Fruit fly (Drosophila melanogaster) Kc167 (cell line): ENCODE measurements around the gene CG31642.

ENCODE experiments used
- Myc ChIP-seq: fragments of >200 bp; optimal IDR thresholded peaks from 2 replicates; lab custom pipeline; 2017; ENCODE audit warnings: missing external identifiers
- Sin3A ChIP-seq: fragments of >200 bp; optimal IDR thresholded peaks from 2 replicates; lab custom pipeline; 2018; ENCODE audit warnings: missing external identifiers
- h ChIP-seq: fragments of >200 bp; optimal IDR thresholded peaks from 3 replicates; lab custom pipeline; 2018; ENCODE audit warnings: missing external identifiers
- insv ChIP-seq: fragments of >200 bp; optimal IDR thresholded peaks from 3 replicates; lab custom pipeline; 2018; ENCODE audit warnings: missing external identifiers
- psq ChIP-seq: fragments of >200 bp; optimal IDR thresholded peaks from 2 replicates; lab custom pipeline; 2017; ENCODE audit warnings: missing external identifiers
- ttk ChIP-seq: sonication (Bioruptor generic); optimal IDR thresholded peaks from 2 replicates; lab custom pipeline; 2017; ENCODE audit warnings: missing external identifiers

Gene CG31642

DNA sequence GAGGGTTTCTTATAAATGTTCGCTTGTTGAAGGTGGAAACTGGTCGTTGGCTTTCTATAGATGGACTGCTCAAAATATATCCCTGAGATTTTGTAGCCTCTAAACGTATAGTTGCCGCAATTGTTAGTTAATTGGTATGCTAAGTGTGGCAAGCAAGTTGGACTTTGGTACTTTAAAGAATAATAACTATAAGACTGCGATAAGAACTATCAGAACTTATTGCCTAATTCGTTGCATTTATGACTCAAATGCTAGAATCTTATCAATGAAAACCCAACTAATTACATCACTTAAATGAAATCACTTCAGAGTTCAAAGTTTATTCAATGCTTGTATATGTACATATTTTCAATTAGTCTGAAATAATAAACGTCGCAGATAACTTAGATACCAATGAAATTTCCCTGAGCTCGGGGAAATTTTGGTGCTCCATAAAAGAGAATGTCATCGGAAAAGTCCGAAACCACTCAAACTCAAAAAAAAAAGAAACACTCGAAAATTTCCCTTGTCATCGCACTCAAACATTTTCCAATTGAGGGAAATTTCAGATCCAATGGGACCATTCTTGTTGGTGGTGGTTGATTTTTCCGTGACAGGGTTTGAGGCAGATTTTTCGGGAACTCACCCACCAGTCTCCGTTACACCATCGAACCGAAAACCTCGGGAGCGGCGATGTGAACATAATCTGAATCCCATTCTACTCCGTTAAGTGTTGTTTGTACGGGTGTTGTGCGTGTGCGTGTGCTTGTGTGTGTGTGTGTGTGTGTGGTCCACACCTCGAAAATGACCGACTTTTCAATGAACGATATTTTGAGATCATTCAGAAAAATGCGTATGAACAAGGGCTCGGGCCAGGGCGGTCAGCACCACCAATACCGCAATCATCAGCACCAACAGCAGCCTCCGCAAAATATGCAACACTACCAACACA, 27.3 kb upstream of the CG31642 start, which contains the start of gene CG45075:
CG45075 (plus strand) TSS at position 627 of the 931 bp plus-strand sequence.
- TF ChIP-seq h (lab: Kevin White, UChicago) (no peak), ttk (no peak), Myc (lab: Kevin White, UChicago) (no peak), psq (lab: Kevin White, UChicago) (no peak), Sin3A (lab: Kevin White, UChicago) (no peak), insv (lab: Kevin White, UChicago) (no peak)

DNA sequence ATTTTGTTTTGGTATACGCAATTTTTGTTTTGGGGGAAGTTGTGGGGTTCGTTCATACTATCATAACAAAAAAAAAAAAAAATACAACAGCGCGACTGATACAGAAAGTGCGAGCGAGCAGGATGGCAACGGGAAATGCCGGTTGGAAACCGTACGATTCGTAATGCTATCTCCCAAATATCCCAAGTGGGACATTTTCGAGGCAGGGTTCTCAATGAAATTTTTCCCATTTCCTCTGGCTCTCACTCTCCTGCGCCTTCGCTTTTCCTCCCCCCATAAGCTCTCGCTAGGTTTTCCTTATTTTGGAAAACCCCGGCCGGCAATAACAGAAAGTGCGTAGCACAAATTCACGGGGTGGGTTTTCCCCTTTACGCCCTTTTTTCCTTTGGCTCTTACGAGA, 26.0 kb upstream of the CG31642 start:
- no peak for TF ChIP-seq psq (lab: Kevin White, UChicago)
- TF ChIP-seq ttk, result no peak
- TF ChIP-seq Myc (lab: Kevin White, UChicago), result no peak
- no peak for TF ChIP-seq insv (lab: Kevin White, UChicago)
- TF ChIP-seq Sin3A (lab: Kevin White, UChicago), result no peak
- no peak for TF ChIP-seq h (lab: Kevin White, UChicago)

DNA sequence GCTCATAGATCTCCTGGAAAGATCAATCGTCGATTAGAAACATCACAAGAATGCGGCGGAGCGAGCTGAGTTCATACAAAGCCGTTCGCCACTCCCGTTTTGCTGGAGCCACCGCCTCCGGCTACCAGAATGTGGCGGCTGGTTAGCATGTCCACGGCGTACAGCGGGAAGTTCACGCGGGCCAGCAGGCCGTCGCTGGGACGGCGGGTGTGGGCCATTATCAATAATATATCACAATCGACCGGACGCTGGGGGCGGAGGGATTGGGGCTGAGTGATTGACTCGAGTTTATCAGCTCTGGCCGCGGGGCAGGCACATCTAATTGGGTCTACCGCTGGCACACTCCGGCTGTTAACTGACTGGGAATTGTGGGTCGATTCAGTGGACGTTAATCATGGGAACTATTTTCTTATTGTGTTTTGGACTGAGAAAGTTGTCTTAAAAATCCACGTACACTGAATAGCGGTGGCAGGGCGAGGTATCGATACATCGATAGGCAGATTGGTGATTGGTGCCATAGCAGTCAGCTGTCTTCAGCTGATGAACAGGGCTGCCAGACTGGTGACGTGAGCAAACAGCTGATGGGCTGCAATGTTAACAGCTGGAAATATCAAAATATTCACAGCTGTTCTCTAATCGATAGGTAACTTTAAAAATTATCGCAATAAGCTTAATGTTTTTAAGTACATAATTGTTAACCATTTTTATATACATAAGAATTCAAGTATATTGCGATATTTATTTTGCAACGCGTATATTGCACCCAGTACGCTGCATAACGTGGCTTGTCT, 19.6 kb upstream of the CG31642 start, which contains the start of gene CG9175:
CG9175 (minus strand) TSS at position 488 of the 791 bp plus-strand sequence.
- no peak for TF ChIP-seq psq (lab: Kevin White, UChicago)
- no peak for TF ChIP-seq ttk
- no peak for TF ChIP-seq h (lab: Kevin White, UChicago)
- TF ChIP-seq Sin3A (lab: Kevin White, UChicago), result no peak
- no peak for TF ChIP-seq insv (lab: Kevin White, UChicago)
- TF ChIP-seq Myc (lab: Kevin White, UChicago), result no peak

DNA sequence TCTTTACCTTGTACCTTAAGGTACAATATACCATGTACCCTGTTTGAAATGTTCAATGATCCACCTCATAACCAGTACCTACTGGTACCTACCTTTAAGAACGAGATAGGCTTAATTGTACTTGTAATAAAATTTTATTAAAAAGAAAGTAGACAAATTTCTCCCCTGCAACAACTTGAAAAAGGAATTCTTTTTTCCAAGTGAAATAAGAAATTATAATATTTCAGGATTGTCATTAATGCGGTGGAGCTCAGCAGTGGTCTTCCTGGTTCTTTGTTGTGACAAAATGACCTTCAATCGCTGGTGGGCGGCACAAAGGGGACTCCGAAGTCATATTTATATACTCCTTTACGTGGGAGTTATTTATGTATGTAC, 19.1 kb upstream of the CG31642 start:
- TF ChIP-seq Myc (lab: Kevin White, UChicago) (no peak), ttk (no peak), Sin3A (lab: Kevin White, UChicago) (no peak), insv (lab: Kevin White, UChicago) (no peak), h (lab: Kevin White, UChicago) (no peak), psq (lab: Kevin White, UChicago) (no peak)

DNA sequence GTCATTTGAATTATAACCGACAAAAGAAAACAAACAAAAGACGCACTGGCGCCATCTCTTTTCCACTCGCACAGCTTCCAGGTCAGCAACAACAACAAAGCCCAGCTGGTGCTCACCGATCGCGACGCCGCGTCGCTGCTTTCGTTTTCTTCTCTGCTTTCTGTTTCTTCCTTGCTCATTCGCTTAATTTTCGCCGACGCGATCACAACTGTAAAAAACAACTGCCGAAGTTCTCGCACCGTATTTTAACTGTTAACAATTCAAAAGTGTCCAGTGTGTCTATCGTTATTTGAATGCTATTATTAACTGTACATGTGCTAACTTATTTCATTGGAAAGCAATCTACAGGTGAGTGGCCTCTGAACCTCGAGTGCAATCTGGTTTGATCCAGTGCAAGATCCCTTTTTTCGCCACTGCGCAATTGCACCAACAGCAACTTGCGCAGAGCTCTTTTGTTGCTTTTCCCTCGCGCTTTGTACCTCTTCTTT, 18.1 kb upstream of the CG31642 start, which contains the start of gene stai:
stai (plus strand) TSS at position 176 of the 488 bp plus-strand sequence.
- TF ChIP-seq Sin3A (lab: Kevin White, UChicago) (no peak), h (lab: Kevin White, UChicago) (no peak), psq (lab: Kevin White, UChicago) (no peak), insv (lab: Kevin White, UChicago) (no peak), Myc (lab: Kevin White, UChicago) (no peak), ttk (no peak)

DNA sequence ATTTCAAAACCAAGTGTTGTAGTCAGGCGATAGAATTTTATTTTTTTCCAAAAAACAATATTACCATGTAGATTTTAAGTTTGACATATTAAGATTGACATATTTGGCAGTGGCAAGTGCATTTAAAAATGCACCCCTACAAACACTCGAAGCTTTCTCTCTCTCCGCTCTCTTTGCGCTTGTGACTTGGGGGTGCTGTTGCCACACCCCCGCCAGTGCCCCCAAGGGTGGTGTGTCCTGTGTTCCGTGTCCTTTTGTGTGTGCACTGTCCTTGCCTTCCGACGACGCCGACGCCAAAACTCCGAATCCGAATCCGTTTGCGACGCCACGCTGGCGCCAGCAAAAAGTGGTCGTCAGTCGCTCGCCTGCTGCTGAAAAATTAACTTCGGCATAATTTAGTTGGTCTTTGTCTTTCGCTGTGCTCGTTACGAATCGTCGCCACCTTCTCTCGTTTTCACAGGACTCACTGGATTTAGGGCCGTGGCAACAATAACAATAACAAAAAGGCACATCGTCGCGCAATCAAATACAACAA, 8.9 kb upstream of the CG31642 start:
- no peak for TF ChIP-seq ttk
- TF ChIP-seq h (lab: Kevin White, UChicago), result no peak
- TF ChIP-seq insv (lab: Kevin White, UChicago), result no peak
- no peak for TF ChIP-seq Sin3A (lab: Kevin White, UChicago)
- TF ChIP-seq psq (lab: Kevin White, UChicago), result no peak
- TF ChIP-seq Myc (lab: Kevin White, UChicago), result no peak

DNA sequence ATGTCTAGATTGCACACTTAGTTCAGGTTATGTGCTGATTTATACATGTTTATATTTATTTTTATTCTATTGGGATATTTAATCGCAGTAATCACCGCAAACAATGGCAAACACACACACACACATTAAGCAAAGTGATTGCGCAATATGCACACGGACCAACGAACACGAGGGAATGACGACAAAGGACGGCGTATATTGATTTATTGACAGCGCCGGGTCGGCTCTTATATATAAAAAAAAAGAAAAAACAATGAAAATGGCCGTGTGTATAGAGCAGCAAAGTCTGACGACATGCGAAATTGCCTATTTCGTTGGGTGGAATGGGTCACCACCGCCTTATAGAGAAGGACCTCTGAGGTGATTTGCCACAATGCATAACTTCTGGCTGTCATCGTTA, 7.5 kb upstream of the CG31642 start:
- TF ChIP-seq Myc (lab: Kevin White, UChicago), result no peak
- TF ChIP-seq insv (lab: Kevin White, UChicago), result no peak
- TF ChIP-seq ttk, result no peak
- TF ChIP-seq psq (lab: Kevin White, UChicago), result no peak
- no peak for TF ChIP-seq Sin3A (lab: Kevin White, UChicago)
- no peak for TF ChIP-seq h (lab: Kevin White, UChicago)

DNA sequence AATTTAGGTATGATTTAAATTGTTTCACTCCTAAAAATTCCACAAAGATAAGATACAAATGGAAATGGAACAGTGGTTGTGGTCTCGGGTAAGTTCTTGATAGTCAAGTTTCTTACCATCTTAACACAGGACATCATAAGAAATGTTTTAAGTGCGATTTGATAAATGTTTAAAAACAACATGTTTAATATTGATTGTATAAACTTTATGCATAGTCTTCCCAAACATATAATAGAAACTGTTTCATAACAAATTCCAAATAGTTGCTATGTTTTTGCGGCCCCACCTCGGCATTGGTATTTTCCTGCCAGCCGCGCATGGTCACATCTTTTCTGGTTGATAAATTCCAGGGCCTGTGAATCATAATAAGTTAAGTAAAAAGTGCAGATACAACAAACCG, 6.5 kb downstream of the CG31642 start, which contains the start of gene Arpc4:
Arpc4 (plus strand) TSS at position 318 of the 400 bp plus-strand sequence.
- TF ChIP-seq psq (lab: Kevin White, UChicago) (no peak), insv (lab: Kevin White, UChicago) (no peak), ttk (no peak), Myc (lab: Kevin White, UChicago) (no peak), Sin3A (lab: Kevin White, UChicago) (no peak), h (lab: Kevin White, UChicago) (no peak)

DNA sequence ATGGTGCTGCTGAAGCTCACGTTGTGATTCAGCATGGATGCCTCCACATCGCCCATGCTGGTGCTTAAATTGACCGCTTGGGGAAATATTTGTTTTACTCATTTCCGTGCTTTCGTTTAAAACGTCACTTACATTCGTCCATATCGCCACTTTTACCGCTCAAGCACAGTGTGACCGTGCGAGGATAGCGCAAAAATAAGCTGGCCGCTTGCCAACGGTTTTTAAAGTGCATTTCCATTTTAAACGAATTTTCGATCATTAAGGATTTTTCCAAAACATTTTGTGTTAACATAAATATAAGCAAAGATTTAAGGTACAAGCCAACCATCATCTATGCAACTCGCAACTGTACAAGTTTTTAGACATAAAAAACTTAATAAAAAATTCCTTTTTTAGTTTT, 9.2 kb downstream of the CG31642 start, which contains the start of gene WDR79:
WDR79 (minus strand) TSS at position 298 of the 400 bp plus-strand sequence.
- TF ChIP-seq ttk (no peak), Myc (lab: Kevin White, UChicago) (no peak)

DNA sequence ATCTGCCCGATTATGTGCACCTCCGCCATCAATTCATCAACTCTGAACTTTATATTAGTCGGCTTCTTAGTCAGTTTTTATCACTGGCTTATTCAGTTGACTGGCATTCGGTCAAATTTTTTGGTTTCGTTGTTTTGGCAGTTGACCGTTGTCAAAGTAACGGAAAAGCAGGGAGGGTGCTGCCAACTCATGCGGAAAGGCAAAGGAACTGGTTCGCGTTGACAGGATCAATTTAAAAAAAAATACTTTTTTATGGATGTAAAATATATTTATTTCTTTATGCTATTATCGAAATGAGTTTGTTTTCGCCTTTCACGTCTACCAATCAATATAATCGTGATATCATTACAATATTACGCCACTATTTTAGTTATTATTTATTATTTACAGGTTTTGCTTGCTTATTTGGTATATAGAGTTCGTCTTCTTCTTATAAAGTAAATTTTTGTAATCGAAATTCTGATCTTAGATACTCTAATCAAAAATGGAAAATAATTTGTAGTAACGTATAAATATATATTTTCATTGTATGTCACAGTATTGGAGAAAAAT, 12.3 kb downstream of the CG31642 start, which contains the start of the genes B9d2, tctn and CG9222:
B9d2 (minus strand) TSS at position 130 of the 552 bp plus-strand sequence.
tctn (minus strand) TSS at position 130 of the 552 bp plus-strand sequence.
CG9222 (plus strand) TSS at position 502 of the 552 bp plus-strand sequence.
- TF ChIP-seq h (lab: Kevin White, UChicago) (no peak), insv (lab: Kevin White, UChicago) (no peak), Myc (lab: Kevin White, UChicago) (no peak), psq (lab: Kevin White, UChicago) (no peak), Sin3A (lab: Kevin White, UChicago) (no peak)
